Worm (Caenorhabditis elegans) whole organism, mixed stage, embryonic: ENCODE results near the gene W07E6.5.

Source experiments
- ham-2 ChIP-seq: fragments of 200-800 bp; sonication (Bioruptor generic); optimal IDR thresholded peaks from 2 replicates; lab custom pipeline; 2018; ENCODE audit warnings: mild to moderate bottlenecking, missing genetic modification characterization, missing compliant biosample characterization
- hlh-1 ChIP-seq: fragments of 150-350 bp; optimal IDR thresholded peaks from 2 replicates; lab custom pipeline; 2014; ENCODE audit warnings: missing biosample characterization, missing genetic modification reagents, missing genetic modification characterization
- lsy-2 ChIP-seq: fragments of 150-350 bp; optimal IDR thresholded peaks from 2 replicates; lab custom pipeline; 2014; ENCODE audit warnings: missing biosample characterization, missing genetic modification characterization
- nhr-12 ChIP-seq: fragments of 150-350 bp; optimal IDR thresholded peaks from 2 replicates; lab custom pipeline; 2014; ENCODE audit warnings: missing biosample characterization, missing genetic modification characterization
- unc-120 ChIP-seq: sonication (generic microtip); optimal IDR thresholded peaks from 2 replicates; lab custom pipeline; 2017; ENCODE audit warnings: missing genetic modification characterization, missing compliant biosample characterization; ENCODE audit not compliant: poor library complexity, severe bottlenecking
- unc-39 ChIP-seq: fragments of 150-350 bp; optimal IDR thresholded peaks from 2 replicates; lab custom pipeline; 2014; ENCODE audit warnings: missing biosample characterization, missing genetic modification characterization

W07E6.5 gene

ce11 chrII:521720-522119 is 48.4 kb downstream of the W07E6.5 start:
- TF ChIP-seq lsy-2 (tag; lab: Kevin White, UChicago) (no peak), nhr-12 (tag; lab: Kevin White, UChicago) (no peak)

- no peak for TF ChIP-seq unc-39 (tag; lab: Kevin White, UChicago)
- TF ChIP-seq, all 35 proteins: peak for 0
These were observed 49.0 kb downstream of the W07E6.5 start, which contains the start of gene slc-36.2 for ce11 chrII:522302-522701. TSS of gene slc-36.2 (plus strand) at chrII:522602.

ce11 chrII:526375-526774 is 53.1 kb downstream of the W07E6.5 start, which contains the start of gene lgc-34:
TSS of gene lgc-34 (plus strand) at chrII:526574.
- TF ChIP-seq ham-2 (GFP tag; lab: Kevin White, UChicago) (no peak), lsy-2 (tag; lab: Kevin White, UChicago) (no peak), unc-120 (tag; lab: Kevin White, UChicago) (peak; percentile 35), hlh-1 (tag; lab: Kevin White, UChicago) (peak; percentile 95)
